Fruit fly (Drosophila melanogaster) whole organism, embryonic: ENCODE results near the gene CG31131.

Experiments used
- Adf1 ChIP-seq: fragments of 200-800 bp; sonication (Bioruptor generic); IDR thresholded peaks from 2 replicates; pipeline ENCODE4 v1.3.6; 2022; ENCODE audit warnings: missing biosample characterization, missing genetic modification characterization
- Antp ChIP-seq: fragments of 200-800 bp; sonication (Bioruptor generic); optimal IDR thresholded peaks from 3 replicates; lab custom pipeline; 2016; ENCODE audit warnings: missing biosample characterization, missing genetic modification characterization
- Atf6 ChIP-seq: fragments of 200-800 bp; sonication (Bioruptor generic); IDR thresholded peaks from 2 replicates; pipeline ENCODE4 v1.3.6; 2022; ENCODE audit warnings: missing biosample characterization, missing genetic modification characterization
- CG10321 ChIP-seq: fragments of 200-800 bp; sonication (Bioruptor generic); IDR thresholded peaks from 2 replicates; pipeline ENCODE4 v1.3.6; 2022; ENCODE audit warnings: missing biosample characterization, missing genetic modification characterization
- CG10959 ChIP-seq: fragments of 200-800 bp; sonication (Bioruptor generic); IDR thresholded peaks from 2 replicates; pipeline ENCODE4 v1.3.6; 2022; ENCODE audit warnings: missing biosample characterization, missing genetic modification characterization
- CG11085 ChIP-seq: fragments of 200-800 bp; sonication (Bioruptor generic); IDR thresholded peaks from 2 replicates; pipeline ENCODE4 v1.3.6; 2022; ENCODE audit warnings: missing biosample characterization, missing genetic modification characterization
- CG11093 ChIP-seq: fragments of 200-800 bp; sonication (Bioruptor generic); IDR thresholded peaks from 3 replicates; pipeline ENCODE4 v1.3.6; 2022; ENCODE audit warnings: missing biosample characterization, missing genetic modification characterization
- CG13424 ChIP-seq: fragments of 200-800 bp; sonication (Bioruptor generic); optimal IDR thresholded peaks from 2 replicates; lab custom pipeline; 2019; ENCODE audit warnings: missing biosample characterization, mild to moderate bottlenecking, missing genetic modification characterization, moderate library complexity
- CG1602 ChIP-seq: fragments of 200-800 bp; sonication (Bioruptor generic); optimal IDR thresholded peaks from 3 replicates; lab custom pipeline; 2016; ENCODE audit warnings: missing biosample characterization, missing genetic modification characterization
- CG16779 ChIP-seq: fragments of 200-800 bp; sonication (Bioruptor generic); IDR thresholded peaks from 2 replicates; pipeline ENCODE4 v1.3.6; 2022; ENCODE audit warnings: missing biosample characterization, missing genetic modification characterization
- CG17802 ChIP-seq: fragments of 200-800 bp; sonication (Bioruptor generic); optimal IDR thresholded peaks from 2 replicates; lab custom pipeline; 2018; ENCODE audit warnings: missing biosample characterization, mild to moderate bottlenecking, missing genetic modification characterization, moderate library complexity
- CG3065 ChIP-seq: fragments of 200-800 bp; sonication (Bioruptor generic); optimal IDR thresholded peaks from 2 replicates; lab custom pipeline; 2016; ENCODE audit warnings: missing biosample characterization, missing genetic modification characterization
- CG4404 ChIP-seq: fragments of 200-800 bp; sonication (Bioruptor generic); IDR thresholded peaks from 2 replicates; pipeline ENCODE4 v1.3.6; 2022; ENCODE audit warnings: missing biosample characterization, missing genetic modification characterization
- CG5953 ChIP-seq: fragments of 200-800 bp; sonication (Bioruptor generic); IDR thresholded peaks from 2 replicates; pipeline ENCODE4 v1.3.6; 2022; ENCODE audit warnings: missing biosample characterization, missing genetic modification characterization
- CG6791 ChIP-seq: fragments of 200-800 bp; sonication (Bioruptor generic); IDR thresholded peaks from 3 replicates; pipeline ENCODE4 v1.3.6; 2022; ENCODE audit warnings: missing biosample characterization, missing genetic modification characterization; ENCODE audit not compliant: partially characterized antibody
- CG8924 ChIP-seq: fragments of 200-800 bp; optimal IDR thresholded peaks from 3 replicates; lab custom pipeline; 2019; ENCODE audit warnings: missing biosample characterization, mild to moderate bottlenecking, missing genetic modification characterization, moderate library complexity
- CG9817 ChIP-seq: fragments of 200-800 bp; sonication (Bioruptor generic); optimal IDR thresholded peaks from 2 replicates; lab custom pipeline; 2018; ENCODE audit warnings: missing biosample characterization, mild to moderate bottlenecking, missing genetic modification characterization, moderate library complexity
- Dad ChIP-seq: fragments of 200-800 bp; sonication (Bioruptor generic); optimal IDR thresholded peaks from 3 replicates; lab custom pipeline; 2016; ENCODE audit warnings: missing biosample characterization, missing genetic modification characterization
- Doc2 ChIP-seq: fragments of 200-800 bp; sonication (Bioruptor generic); IDR thresholded peaks from 2 replicates; pipeline ENCODE4 v1.3.6; 2022; ENCODE audit warnings: missing biosample characterization, missing genetic modification characterization
- Doc3 ChIP-seq: fragments of 200-800 bp; sonication (Bioruptor generic); IDR thresholded peaks from 3 replicates; pipeline ENCODE4 v1.3.6; 2022; ENCODE audit warnings: missing biosample characterization, missing genetic modification characterization; ENCODE audit not compliant: partially characterized antibody
- ERR ChIP-seq: fragments of 200-800 bp; sonication (Bioruptor generic); optimal IDR thresholded peaks from 2 replicates; lab custom pipeline; 2016; ENCODE audit warnings: missing biosample characterization, missing genetic modification characterization
- H15 ChIP-seq: fragments of 200-800 bp; sonication (Bioruptor generic); IDR thresholded peaks from 3 replicates; pipeline ENCODE4 v1.3.6; 2022; ENCODE audit warnings: missing biosample characterization, missing genetic modification characterization
- Meics ChIP-seq: fragments of 200-800 bp; sonication (Bioruptor generic); optimal IDR thresholded peaks from 2 replicates; lab custom pipeline; 2017; ENCODE audit warnings: missing biosample characterization, mild to moderate bottlenecking, missing genetic modification characterization
- NC2β ChIP-seq: fragments of 200-800 bp; sonication (Bioruptor generic); optimal IDR thresholded peaks from 2 replicates; lab custom pipeline; 2016; ENCODE audit warnings: missing biosample characterization, missing genetic modification characterization
- NFAT ChIP-seq: fragments of 200-800 bp; sonication (Bioruptor generic); IDR thresholded peaks from 2 replicates; pipeline ENCODE4 v1.3.6; 2022; ENCODE audit warnings: missing biosample characterization, missing genetic modification characterization
- Oli ChIP-seq: fragments of 200-800 bp; sonication (Bioruptor generic); optimal IDR thresholded peaks from 2 replicates; lab custom pipeline; 2018; ENCODE audit warnings: missing biosample characterization, mild to moderate bottlenecking, missing genetic modification characterization, moderate library complexity
- PHDP ChIP-seq: fragments of 200-800 bp; sonication (Bioruptor generic); optimal IDR thresholded peaks from 3 replicates; lab custom pipeline; 2018; ENCODE audit warnings: missing biosample characterization, mild to moderate bottlenecking, missing genetic modification characterization, moderate library complexity
- Spps ChIP-seq: fragments of 200-800 bp; sonication (Bioruptor generic); optimal IDR thresholded peaks from 2 replicates; lab custom pipeline; 2018; ENCODE audit warnings: missing biosample characterization, mild to moderate bottlenecking, missing genetic modification characterization
- abd-A ChIP-seq: fragments of 200-800 bp; sonication (Bioruptor generic); optimal IDR thresholded peaks from 3 replicates; lab custom pipeline; 2019; ENCODE audit warnings: missing biosample characterization, mild to moderate bottlenecking, missing genetic modification characterization, moderate library complexity
- chinmo ChIP-seq: fragments of 200-800 bp; sonication (Bioruptor generic); IDR thresholded peaks from 4 replicates; pipeline ENCODE4 v1.3.6; 2022; ENCODE audit warnings: missing biosample characterization, missing genetic modification characterization; ENCODE audit not compliant: partially characterized antibody
- dimm ChIP-seq: fragments of 200-800 bp; sonication (Bioruptor generic); IDR thresholded peaks from 2 replicates; pipeline ENCODE4 v1.3.6; 2022; ENCODE audit warnings: missing biosample characterization, missing genetic modification characterization
- dysf ChIP-seq: fragments of 200-800 bp; sonication (Bioruptor generic); IDR thresholded peaks from 3 replicates; pipeline ENCODE4 v1.3.6; 2022; ENCODE audit warnings: missing biosample characterization, missing genetic modification characterization
- hbn ChIP-seq: fragments of 200-800 bp; sonication (Bioruptor generic); IDR thresholded peaks from 2 replicates; pipeline ENCODE4 v1.3.6; 2022; ENCODE audit warnings: missing biosample characterization, missing genetic modification characterization; ENCODE audit not compliant: partially characterized antibody
- insv ChIP-seq, 2 experiments: fragments of 200-800 bp; sonication (Bioruptor generic); optimal IDR thresholded peaks; 3 replicates each; lab custom pipeline; 2016 to 2018; ENCODE audit warnings: missing biosample characterization in 2 of 2, missing genetic modification characterization in 2 of 2
- lab ChIP-seq: fragments of 200-800 bp; sonication (Bioruptor generic); optimal IDR thresholded peaks from 3 replicates; lab custom pipeline; 2017; ENCODE audit warnings: missing biosample characterization, missing genetic modification characterization, mild to moderate bottlenecking, moderate library complexity, missing genetic modification reagents
- pb ChIP-seq: fragments of 200-800 bp; sonication (Bioruptor generic); optimal IDR thresholded peaks from 3 replicates; lab custom pipeline; 2016; ENCODE audit warnings: missing biosample characterization, missing genetic modification characterization
- pnt ChIP-seq: fragments of 200-800 bp; sonication (Bioruptor generic); optimal IDR thresholded peaks from 3 replicates; lab custom pipeline; 2016; ENCODE audit warnings: missing biosample characterization, missing genetic modification characterization
- pros ChIP-seq: fragments of 200-800 bp; sonication (Bioruptor generic); optimal IDR thresholded peaks from 3 replicates; lab custom pipeline; 2019; ENCODE audit warnings: missing biosample characterization, mild to moderate bottlenecking, missing genetic modification characterization, moderate library complexity
- psq ChIP-seq: fragments of 200-800 bp; sonication (Bioruptor generic); optimal IDR thresholded peaks from 2 replicates; lab custom pipeline; 2017; ENCODE audit warnings: missing biosample characterization, missing genetic modification characterization
- ranshi ChIP-seq: fragments of 200-800 bp; sonication (Bioruptor generic); IDR thresholded peaks from 2 replicates; pipeline ENCODE4 v1.3.6; 2022; ENCODE audit warnings: missing biosample characterization, missing genetic modification characterization
- ro ChIP-seq: fragments of 200-800 bp; sonication (Bioruptor generic); IDR thresholded peaks from 2 replicates; pipeline ENCODE4 v1.3.6; 2022; ENCODE audit warnings: missing biosample characterization, missing genetic modification characterization
- sima ChIP-seq: fragments of 200-800 bp; sonication (Bioruptor generic); optimal IDR thresholded peaks from 2 replicates; lab custom pipeline; 2016; ENCODE audit warnings: missing biosample characterization, missing genetic modification characterization
- slbo ChIP-seq: fragments of 200-800 bp; sonication (Bioruptor generic); IDR thresholded peaks from 2 replicates; pipeline ENCODE4 v1.3.6; 2022; ENCODE audit warnings: missing biosample characterization, missing genetic modification characterization
- stwl ChIP-seq: fragments of 200-800 bp; sonication (Bioruptor generic); optimal IDR thresholded peaks from 3 replicates; lab custom pipeline; 2018; ENCODE audit warnings: missing biosample characterization, mild to moderate bottlenecking, missing genetic modification characterization, moderate library complexity
- sug ChIP-seq: fragments of 200-800 bp; optimal IDR thresholded peaks from 2 replicates; lab custom pipeline; 2019; ENCODE audit warnings: missing biosample characterization, mild to moderate bottlenecking, missing genetic modification characterization, moderate library complexity
- tll ChIP-seq, 2 experiments: fragments of 200-800 bp in 1 of 2; fragments of >200 bp in 1 of 2; sonication (Bioruptor generic) in 1 of 2; optimal IDR thresholded peaks; 2 replicates each; lab custom pipeline; 2017 to 2019; ENCODE audit warnings: missing biosample characterization in 2 of 2, missing genetic modification characterization in 2 of 2, mild to moderate bottlenecking in 1 of 2, moderate library complexity in 1 of 2
- tna ChIP-seq: fragments of 200-800 bp; sonication (Bioruptor generic); IDR thresholded peaks from 2 replicates; pipeline ENCODE4 v1.3.6; 2022; ENCODE audit warnings: missing biosample characterization, missing genetic modification characterization; ENCODE audit not compliant: partially characterized antibody
- twi ChIP-seq: fragments of 200-800 bp; optimal IDR thresholded peaks from 2 replicates; lab custom pipeline; 2019; ENCODE audit warnings: missing biosample characterization, mild to moderate bottlenecking, missing genetic modification characterization, moderate library complexity
- tx ChIP-seq: fragments of 200-800 bp; sonication (Bioruptor generic); optimal IDR thresholded peaks from 2 replicates; lab custom pipeline; 2016; ENCODE audit warnings: missing biosample characterization, missing genetic modification characterization

Gene CG31131

dm6 chr3R:27988647-27989430 is 25.8 kb upstream of the CG31131 start (continued):
- TF ChIP-seq Meics (GFP tag; lab: Kevin White, UChicago) (peak; percentile 51), abd-A (tag; lab: Kevin White, UChicago) (no peak), Antp (GFP tag; lab: Kevin White, UChicago) (peak; percentile 33), Dad (GFP tag; lab: Kevin White, UChicago) (no peak), CG11093 (GFP tag; lab: Robert Waterston, UW) (0 out of 3 replicates have a peak, but pooled peaks have one; percentile 12), dimm (no peak), sima (no peak), CG8924 (tag; lab: Kevin White, UChicago) (peak; percentile 24), tll (GFP tag; optimal IDR thresholded peaks at IDR 0.05; lab: Kevin White, UChicago) (no peak), NFAT (GFP tag; lab: Robert Waterston, UW) (peak; percentile 64), CG10959 (GFP tag; lab: Robert Waterston, UW) (no peak), CG3065 (GFP tag; lab: Kevin White, UChicago) (no peak), CG9817 (tag; lab: Kevin White, UChicago) (peak; percentile 13), Adf1 (no peak), tna (no peak), Atf6 (0 out of 2 replicates have a peak, but pooled peaks have one; percentile 12), Oli (tag; lab: Kevin White, UChicago) (peak; percentile 27), CG1602 (GFP tag; lab: Kevin White, UChicago) (peak; percentile 58), slbo (peak; percentile 84), pb (no peak), insv (GFP tag; optimal IDR thresholded peaks at IDR 0.05; lab: Kevin White, UChicago) (no peak), tx (GFP tag; lab: Kevin White, UChicago) (no peak), hbn (GFP tag; lab: Robert Waterston, UW) (no peak), H15 (peak; percentile 53; the same call in 2 of the 3 replicates), psq (GFP tag; lab: Kevin White, UChicago) (no peak), CG6791 (GFP tag; lab: Robert Waterston, UW) (no peak), ERR (GFP tag; lab: Kevin White, UChicago) (no peak), ranshi (GFP tag; lab: Robert Waterston, UW) (peak; percentile 11; the same call in 1 of the 2 replicates), Spps (tag; lab: Kevin White, UChicago) (no peak), NC2β (no peak), CG10321 (no peak), CG4404 (GFP tag; lab: Robert Waterston, UW) (no peak), pros (GFP tag; lab: Kevin White, UChicago) (no peak), CG17802 (tag; lab: Kevin White, UChicago) (no peak), dysf (GFP tag; lab: Robert Waterston, UW) (peak; percentile 56), Doc2 (GFP tag; lab: Robert Waterston, UW) (no peak), PHDP (tag; lab: Kevin White, UChicago) (peak; percentile 15), twi (tag; lab: Kevin White, UChicago) (no peak), ro (no peak), CG16779 (GFP tag; lab: Robert Waterston, UW) (no peak), CG5953 (GFP tag; lab: Robert Waterston, UW) (peak; percentile 47; the same call in 1 of the 2 replicates), sug (no peak), Doc3 (GFP tag; lab: Robert Waterston, UW) (no peak), lab (GFP tag; lab: Kevin White, UChicago) (peak; percentile 19), stwl (no peak), pnt (GFP tag; lab: Kevin White, UChicago) (peak; percentile 24), chinmo (GFP tag; lab: Robert Waterston, UW) (0 out of 4 replicates have a peak, but pooled peaks have one; percentile 72), CG13424 (tag; lab: Kevin White, UChicago) (peak; percentile 18), CG11085 (GFP tag; lab: Robert Waterston, UW) (peak; percentile 55)
